Fruit fly (Drosophila melanogaster): Measurements from ENCODE around the gene Glyp.
A peak's percentile ranks its signal among the peaks of the same experiment; 100 is the strongest.

Glyp gene

dm6 chr2L:2180120-2180539 lies 49.5 kb downstream of the Glyp start (continued):
- TF ChIP-seq Mad (GFP tag; optimal IDR thresholded peaks at IDR 0.05): peak; percentile 84
- TF ChIP-seq CG4730 (GFP tag; IDR thresholded peaks at IDR 0.05): peak; percentile 84
- TF ChIP-seq CG4360 (GFP tag; IDR thresholded peaks at IDR 0.05): peak; percentile 59
- TF ChIP-seq CG17802 (tag; optimal IDR thresholded peaks at IDR 0.05): peak; percentile 75
- peak; percentile 50 for TF ChIP-seq gro (GFP tag; optimal IDR thresholded peaks at IDR 0.05)
- no peak for TF ChIP-seq CG6791 (GFP tag; IDR thresholded peaks at IDR 0.05; ENCODE audit: partially characterized antibody)
- no peak for TF ChIP-seq eve (GFP tag; optimal IDR thresholded peaks at IDR 0.05)
- TF ChIP-seq ab (GFP tag; optimal IDR thresholded peaks at IDR 0.05): peak; percentile 2
- peak; percentile 9 for TF ChIP-seq zfh2 (GFP tag; optimal IDR thresholded peaks at IDR 0.05)
- TF ChIP-seq CG7987 (GFP tag; optimal IDR thresholded peaks at IDR 0.05): peak; percentile 53
- TF ChIP-seq CG8290 (GFP tag; optimal IDR thresholded peaks at IDR 0.05): peak; percentile 73
- TF ChIP-seq CG8290 (tag; optimal IDR thresholded peaks at IDR 0.05): peak; percentile 26 to 81
- TF ChIP-seq pfk (GFP tag; optimal IDR thresholded peaks at IDR 0.05): no peak
- TF ChIP-seq eyg (GFP tag; optimal IDR thresholded peaks at IDR 0.05): peak; percentile 67
- TF ChIP-seq CG9932 (GFP tag; IDR thresholded peaks at IDR 0.05): peak; percentile 73
- peak; percentile 84 for TF ChIP-seq CG6254 (GFP tag; optimal IDR thresholded peaks at IDR 0.05)
- peak; percentile 78 for TF ChIP-seq ac (GFP tag; optimal IDR thresholded peaks at IDR 0.05)
- TF ChIP-seq Gsc (GFP tag; IDR thresholded peaks at IDR 0.05): no peak; the same call in 1 of the 2 replicates
- TF ChIP-seq Antp (GFP tag; optimal IDR thresholded peaks at IDR 0.05): peak; percentile 68
- peak; percentile 85 for TF ChIP-seq CG1233 (GFP tag; optimal IDR thresholded peaks at IDR 0.05)
- no peak for TF ChIP-seq gfzf (GFP tag; optimal IDR thresholded peaks at IDR 0.05)
- peak; percentile 92 for TF ChIP-seq CG14710 (tag; optimal IDR thresholded peaks at IDR 0.05)
- TF ChIP-seq CG4282 (GFP tag; optimal IDR thresholded peaks at IDR 0.05): no peak
- peak; percentile 81 for TF ChIP-seq Nf-YA (GFP tag; IDR thresholded peaks at IDR 0.05)
- peak; percentile 82 for TF ChIP-seq CG2202 (tag; optimal IDR thresholded peaks at IDR 0.05)
- TF ChIP-seq Aef1 (GFP tag; IDR thresholded peaks at IDR 0.05): peak; percentile 80
- TF ChIP-seq CG34422 (GFP tag; IDR thresholded peaks at IDR 0.05): peak; percentile 88
- TF ChIP-seq fd3F (GFP tag; optimal IDR thresholded peaks at IDR 0.05): peak; percentile 57
- TF ChIP-seq CrebB (tag; optimal IDR thresholded peaks at IDR 0.05): peak; percentile 78
- TF ChIP-seq btn (GFP tag; optimal IDR thresholded peaks at IDR 0.05): peak; percentile 75
- TF ChIP-seq Ets65A (GFP tag): peak; percentile 98
- no peak for TF ChIP-seq corto (GFP tag; optimal IDR thresholded peaks at IDR 0.05)
- TF ChIP-seq Hr39 (optimal IDR thresholded peaks at IDR 0.05): no peak
- peak; percentile 76 for TF ChIP-seq ssp (GFP tag; IDR thresholded peaks at IDR 0.05)
- TF ChIP-seq MTF-1 (GFP tag; optimal IDR thresholded peaks at IDR 0.05; ENCODE audit: borderline replicate concordance): peak; percentile 84
- peak; percentile 76 for TF ChIP-seq sim (GFP tag; IDR thresholded peaks at IDR 0.05)
- TF ChIP-seq insv (GFP tag; optimal IDR thresholded peaks at IDR 0.05): no peak
- TF ChIP-seq jing (GFP tag; optimal IDR thresholded peaks at IDR 0.05): peak; percentile 80
- no peak for TF ChIP-seq zen2 (GFP tag; IDR thresholded peaks at IDR 0.05; ENCODE audit: partially characterized antibody)
- TF ChIP-seq Dip2 (GFP tag; IDR thresholded peaks at IDR 0.05): 0 out of 2 replicates have a peak, but pooled peaks have one; percentile 19
- peak; percentile 49 for TF ChIP-seq lbe (GFP tag; optimal IDR thresholded peaks at IDR 0.05)
- peak; percentile 79 for TF ChIP-seq dimm (GFP tag; IDR thresholded peaks at IDR 0.05)
- TF ChIP-seq E2f1 (GFP tag; IDR thresholded peaks at IDR 0.05): peak; percentile 82
- peak; percentile 72 for TF ChIP-seq CG13296 (GFP tag; optimal IDR thresholded peaks at IDR 0.05)
- TF ChIP-seq seq (GFP tag; IDR thresholded peaks at IDR 0.05): peak; percentile 80
- TF ChIP-seq CG10979 (tag; optimal IDR thresholded peaks at IDR 0.05): peak; percentile 96
- TF ChIP-seq fd96Cb (tag; optimal IDR thresholded peaks at IDR 0.05): peak; percentile 94
- peak; percentile 10 for TF ChIP-seq CG10543 (GFP tag; optimal IDR thresholded peaks at IDR 0.05)
- peak; percentile 66 for TF ChIP-seq wek (GFP tag; optimal IDR thresholded peaks at IDR 0.05)
- peak; percentile 92 for TF ChIP-seq Asciz (GFP tag; optimal IDR thresholded peaks at IDR 0.05)
- TF ChIP-seq CG8089 (GFP tag; optimal IDR thresholded peaks at IDR 0.05): peak; percentile 70
- peak; percentile 42 for TF ChIP-seq schlank (tag; optimal IDR thresholded peaks at IDR 0.05)
